Fruit fly (Drosophila melanogaster): ENCODE measurements around the gene Srr.

The Srr gene

DNA sequence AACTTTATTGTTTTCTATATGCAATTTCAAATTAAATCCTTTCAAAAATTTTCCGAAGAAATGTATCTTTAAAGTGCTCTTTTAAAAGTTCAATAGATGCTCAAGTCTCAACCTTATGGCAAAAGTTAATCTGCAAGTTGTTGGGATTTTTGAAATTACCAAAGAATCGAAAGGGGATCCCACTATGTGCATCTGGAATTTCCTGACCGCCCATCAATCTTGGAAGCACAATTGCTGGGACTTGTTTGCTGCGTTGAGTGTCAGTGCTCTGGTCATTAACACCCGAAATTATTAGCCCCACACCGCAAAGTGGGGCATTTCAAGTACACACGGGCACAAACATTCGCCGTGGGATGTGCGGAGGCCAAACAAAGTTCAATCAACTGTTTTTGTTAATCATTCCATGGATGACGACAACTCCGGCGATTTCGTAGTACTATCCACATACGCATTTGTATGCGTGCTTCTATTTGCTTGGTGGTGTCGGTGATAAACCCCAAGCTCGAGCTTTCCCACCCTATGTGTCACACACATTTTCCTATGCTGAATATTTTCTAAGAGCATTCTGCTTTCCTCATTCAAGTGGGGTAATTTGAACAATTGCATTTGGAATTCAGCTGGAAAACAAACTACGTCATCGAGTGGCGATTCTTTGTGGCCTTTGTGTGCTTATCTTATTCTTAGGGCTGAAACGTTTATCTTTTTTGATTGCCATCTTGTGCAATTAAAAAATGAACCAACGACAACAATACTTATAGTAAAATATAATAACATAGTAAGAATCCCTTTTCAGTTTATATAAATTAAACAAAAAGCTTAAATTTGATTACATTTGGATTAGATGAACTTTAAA, 27.6 kb upstream of the Srr start:
- TF ChIP-seq Clk (GFP tag; optimal IDR thresholded peaks at IDR 0.05) (no peak), cic (GFP tag; optimal IDR thresholded peaks at IDR 0.05) (peak; percentile 8), kay (GFP tag; ENCODE audit: borderline replicate concordance) (peak; percentile 28), cnc (optimal IDR thresholded peaks at IDR 0.05) (no peak), CG7101 (tag; optimal IDR thresholded peaks at IDR 0.05) (no peak), CG12768 (GFP tag; optimal IDR thresholded peaks at IDR 0.05) (peak; percentile 41), CG33017 (tag; optimal IDR thresholded peaks at IDR 0.05) (no peak), pad (GFP tag; optimal IDR thresholded peaks at IDR 0.05) (no peak), toe (GFP tag; optimal IDR thresholded peaks at IDR 0.05) (no peak), CG11617 (GFP tag; optimal IDR thresholded peaks at IDR 0.05) (no peak), CG1620 (GFP tag; optimal IDR thresholded peaks at IDR 0.05) (no peak), tj (GFP tag; optimal IDR thresholded peaks at IDR 0.05) (no peak), CG7045 (GFP tag; optimal IDR thresholded peaks at IDR 0.05) (no peak)

DNA sequence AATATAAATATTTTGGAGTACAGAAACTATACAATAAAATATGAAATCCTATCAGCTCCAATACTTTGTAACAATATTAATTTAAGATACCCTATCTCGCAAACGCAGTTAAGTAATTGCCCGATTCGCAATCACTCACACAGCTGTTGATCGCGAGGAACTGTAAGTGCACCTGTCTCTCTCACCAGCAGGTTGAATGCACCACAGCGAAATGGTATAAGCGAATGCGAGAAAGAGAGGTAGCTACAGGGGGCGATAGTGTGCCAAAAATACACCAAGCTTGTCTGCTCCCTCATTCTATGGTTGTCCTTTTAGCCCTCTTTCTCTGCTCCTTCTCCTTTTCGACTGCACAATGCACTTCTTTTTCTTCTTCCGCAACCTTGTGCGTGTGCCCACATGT, 26.4 kb upstream of the Srr start:
- peak; percentile 89 for TF ChIP-seq kay (GFP tag; ENCODE audit: borderline replicate concordance)
- peak; percentile 46 for TF ChIP-seq pad (GFP tag; optimal IDR thresholded peaks at IDR 0.05)
- no peak for TF ChIP-seq cnc (optimal IDR thresholded peaks at IDR 0.05)

DNA sequence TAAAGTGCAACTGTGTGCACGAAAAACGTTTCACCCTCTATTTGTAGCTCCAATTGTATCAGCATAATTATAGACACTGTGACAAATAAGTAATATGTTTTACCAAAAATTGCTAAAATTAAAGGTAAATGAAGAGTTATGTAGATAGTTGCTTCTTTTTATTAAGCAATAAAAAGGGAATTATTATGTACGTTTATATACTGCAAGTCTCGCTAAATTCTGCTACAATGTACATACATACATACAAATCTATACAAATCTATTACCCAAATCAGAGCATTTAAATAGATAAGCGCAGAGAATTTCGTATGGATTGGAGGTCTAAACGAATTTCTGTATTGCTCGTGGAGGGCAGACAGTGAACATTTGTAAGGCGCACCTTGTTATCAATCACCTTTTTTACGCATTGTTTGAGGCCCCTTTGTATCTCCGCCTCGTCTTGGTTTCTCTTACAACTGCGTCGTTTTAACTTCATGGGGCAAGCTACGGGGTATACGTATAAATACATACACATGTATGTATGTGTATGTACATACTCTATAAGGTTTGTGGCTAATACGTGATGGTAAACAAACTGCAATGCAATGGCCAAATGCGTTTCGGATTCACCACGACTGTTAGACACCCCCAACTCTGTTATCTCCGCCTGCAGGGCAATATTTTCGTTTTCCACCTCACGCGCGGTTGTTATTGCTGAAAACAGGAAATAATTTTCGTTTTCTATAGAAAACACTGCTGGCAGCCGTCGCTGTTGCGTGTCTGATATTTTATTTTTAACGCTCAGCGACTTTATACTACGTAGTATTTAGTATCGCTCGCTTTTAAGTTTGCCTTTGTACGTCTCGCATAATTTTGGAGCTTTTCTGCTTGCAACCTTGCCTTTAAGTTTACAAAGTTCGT, 25.8 kb upstream of the Srr start:
- TF ChIP-seq CG12768 (GFP tag; optimal IDR thresholded peaks at IDR 0.05) (peak; percentile 20), tj (GFP tag; optimal IDR thresholded peaks at IDR 0.05) (peak; percentile 88), Hr96 (GFP tag; optimal IDR thresholded peaks at IDR 0.05) (peak; percentile 1), cnc (optimal IDR thresholded peaks at IDR 0.05) (no peak), Clk (GFP tag; optimal IDR thresholded peaks at IDR 0.05) (no peak), kay (GFP tag; ENCODE audit: borderline replicate concordance) (peak; percentile 21), Crg-1 (GFP tag; optimal IDR thresholded peaks at IDR 0.05) (peak; percentile 23), CG1620 (GFP tag; optimal IDR thresholded peaks at IDR 0.05) (no peak), CG5204 (GFP tag; optimal IDR thresholded peaks at IDR 0.05) (no peak), bab1 (GFP tag; optimal IDR thresholded peaks at IDR 0.05) (peak; percentile 16), CG11617 (GFP tag; optimal IDR thresholded peaks at IDR 0.05) (no peak), CG7045 (GFP tag; optimal IDR thresholded peaks at IDR 0.05) (peak; percentile 1), CG7101 (tag; optimal IDR thresholded peaks at IDR 0.05) (no peak), cic (GFP tag; optimal IDR thresholded peaks at IDR 0.05) (peak; percentile 81), ovo (GFP tag; optimal IDR thresholded peaks at IDR 0.05) (no peak), CG33017 (tag; optimal IDR thresholded peaks at IDR 0.05) (no peak), Mnt (GFP tag; optimal IDR thresholded peaks at IDR 0.05) (peak; percentile 61), pad (GFP tag; optimal IDR thresholded peaks at IDR 0.05) (no peak), CG14711 (tag; optimal IDR thresholded peaks at IDR 0.05) (no peak), toe (GFP tag; optimal IDR thresholded peaks at IDR 0.05) (peak; percentile 8)

DNA sequence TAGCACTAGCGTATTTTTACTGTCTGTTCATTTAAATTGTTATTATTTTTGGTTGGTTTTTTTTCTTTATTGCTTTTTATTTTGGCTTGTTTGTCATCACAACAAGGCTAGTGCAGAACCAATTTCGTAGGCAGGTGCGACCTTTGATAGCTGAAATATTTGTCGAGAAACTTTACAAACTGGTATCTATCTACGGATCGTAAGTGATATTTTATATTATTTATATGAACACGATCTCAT, 25.2 kb upstream of the Srr start, which contains the start of gene drn:
drn (plus strand) TSS at position 141 of the 240 bp plus-strand sequence.
- TF ChIP-seq Clk (GFP tag; optimal IDR thresholded peaks at IDR 0.05) (no peak), bab1 (GFP tag; optimal IDR thresholded peaks at IDR 0.05) (no peak), tj (GFP tag; optimal IDR thresholded peaks at IDR 0.05) (no peak), CG11617 (GFP tag; optimal IDR thresholded peaks at IDR 0.05) (no peak), CG1620 (GFP tag; optimal IDR thresholded peaks at IDR 0.05) (no peak), ovo (GFP tag; optimal IDR thresholded peaks at IDR 0.05) (no peak)

dm6 chr3R:9340425-9341188, 24.6 kb upstream of the Srr start:
- TF ChIP-seq CG14711 (tag; optimal IDR thresholded peaks at IDR 0.05) (peak; percentile 79), CG7101 (tag; optimal IDR thresholded peaks at IDR 0.05) (peak; percentile 85), CG5204 (GFP tag; optimal IDR thresholded peaks at IDR 0.05) (peak; percentile 76), ovo (GFP tag; optimal IDR thresholded peaks at IDR 0.05) (peak; percentile 14), pad (GFP tag; optimal IDR thresholded peaks at IDR 0.05) (peak; percentile 59), cnc (optimal IDR thresholded peaks at IDR 0.05) (no peak), Mnt (GFP tag; optimal IDR thresholded peaks at IDR 0.05) (peak; percentile 45), Crg-1 (GFP tag; optimal IDR thresholded peaks at IDR 0.05) (peak; percentile 34), toe (GFP tag; optimal IDR thresholded peaks at IDR 0.05) (no peak), Clk (GFP tag; optimal IDR thresholded peaks at IDR 0.05) (peak; percentile 13), Hr96 (GFP tag; optimal IDR thresholded peaks at IDR 0.05) (peak; percentile 52), tj (GFP tag; optimal IDR thresholded peaks at IDR 0.05) (peak; percentile 70), cic (GFP tag; optimal IDR thresholded peaks at IDR 0.05) (peak; percentile 29), bab1 (GFP tag; optimal IDR thresholded peaks at IDR 0.05) (peak; percentile 74), CG11617 (GFP tag; optimal IDR thresholded peaks at IDR 0.05) (peak; percentile 92), kay (GFP tag; ENCODE audit: borderline replicate concordance) (peak; percentile 89), CG33017 (tag; optimal IDR thresholded peaks at IDR 0.05) (peak; percentile 83), CG1620 (GFP tag; optimal IDR thresholded peaks at IDR 0.05) (peak; percentile 37), CG12768 (GFP tag; optimal IDR thresholded peaks at IDR 0.05) (peak; percentile 80), CG7045 (GFP tag; optimal IDR thresholded peaks at IDR 0.05) (peak; percentile 86)
